Worm (Caenorhabditis elegans): ENCODE measurements around the gene ZK1058.3.

DNA sequence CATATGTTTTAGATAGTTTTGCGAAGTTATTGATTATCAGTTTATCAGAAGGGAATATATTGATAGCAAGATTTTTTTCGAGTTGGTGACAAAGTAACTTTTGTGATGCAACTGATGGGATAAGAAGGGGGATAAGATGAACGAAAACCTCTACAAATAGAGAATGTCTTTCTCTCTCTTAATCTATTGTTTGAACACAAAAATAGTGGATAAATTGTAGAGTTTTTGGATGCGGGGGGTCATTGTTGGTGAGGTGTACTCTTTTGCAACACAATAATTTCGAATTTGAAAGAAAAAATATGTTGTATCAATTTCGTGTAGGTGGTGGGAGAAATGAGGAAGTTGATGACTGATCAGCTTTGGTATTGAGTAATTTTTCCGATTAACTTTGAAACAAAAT, 7.4 kb downstream of the ZK1058.3 start, which contains the start of gene ZK1058.9:
- TF ChIP-seq daf-12 (tag; optimal IDR thresholded peaks at IDR 0.05) = no peak
- no peak for TF ChIP-seq mep-1 (tag; optimal IDR thresholded peaks at IDR 0.05)
- no peak for TF ChIP-seq lin-39 (tag; optimal IDR thresholded peaks at IDR 0.05)
- no peak for TF ChIP-seq nhr-237 (tag; optimal IDR thresholded peaks at IDR 0.05)
- TF ChIP-seq nhr-11 (tag; optimal IDR thresholded peaks at IDR 0.05) = no peak
- no peak for TF ChIP-seq nhr-48 (tag; optimal IDR thresholded peaks at IDR 0.05)

Data from whole organism, L4 larva.